Fruit fly (Drosophila melanogaster) whole organism, embryonic: Measurements from ENCODE around the gene CG32819.

Experiments
- Awh ChIP-seq: fragments of 200-800 bp; sonication (Bioruptor generic); IDR thresholded peaks from 2 replicates; pipeline ENCODE4, ENCODE4 v1.3.6; 2022; ENCODE audit warnings: missing biosample characterization, missing genetic modification characterization
- BEAF-32 ChIP-seq: fragments of 200-800 bp; sonication (Bioruptor generic); optimal IDR thresholded peaks from 3 replicates; lab custom pipeline; 2017; ENCODE audit warnings: missing biosample characterization, missing genetic modification characterization, mild to moderate bottlenecking, moderate library complexity, missing genetic modification reagents
- Bdp1 ChIP-seq: fragments of 200-800 bp; sonication (Bioruptor generic); optimal IDR thresholded peaks from 3 replicates; lab custom pipeline; 2016; ENCODE audit warnings: missing biosample characterization, missing genetic modification characterization
- CG10209 ChIP-seq: fragments of 200-800 bp; sonication (Bioruptor generic); optimal IDR thresholded peaks from 3 replicates; lab custom pipeline; 2017; ENCODE audit warnings: missing biosample characterization, mild to moderate bottlenecking, missing genetic modification characterization, missing genetic modification reagents
- CG10431 ChIP-seq: fragments of 200-800 bp; sonication (Bioruptor generic); optimal IDR thresholded peaks from 3 replicates; lab custom pipeline; 2018; ENCODE audit warnings: missing biosample characterization, mild to moderate bottlenecking, missing genetic modification characterization
- CG10959 ChIP-seq: fragments of 200-800 bp; sonication (Bioruptor generic); IDR thresholded peaks from 2 replicates; pipeline ENCODE4 v1.3.6; 2022; ENCODE audit warnings: missing biosample characterization, missing genetic modification characterization
- CG11247 ChIP-seq: fragments of 200-800 bp; sonication (Bioruptor generic); IDR thresholded peaks from 2 replicates; pipeline ENCODE4 v1.3.6; 2022; ENCODE audit warnings: missing biosample characterization, missing genetic modification characterization
- CG13775 ChIP-seq: fragments of 200-800 bp; sonication (Bioruptor generic); optimal IDR thresholded peaks from 3 replicates; lab custom pipeline; 2017; ENCODE audit warnings: missing biosample characterization, mild to moderate bottlenecking, missing genetic modification characterization
- CG15269 ChIP-seq: fragments of 200-800 bp; sonication (Bioruptor generic); optimal IDR thresholded peaks from 2 replicates; lab custom pipeline; 2018; ENCODE audit warnings: missing biosample characterization, mild to moderate bottlenecking, missing genetic modification characterization, moderate library complexity
- CG1647 ChIP-seq: fragments of 200-800 bp; sonication (Bioruptor generic); optimal IDR thresholded peaks from 3 replicates; lab custom pipeline; 2016; ENCODE audit warnings: missing biosample characterization, missing genetic modification characterization
- CG17328 ChIP-seq: fragments of 200-800 bp; sonication (Bioruptor generic); IDR thresholded peaks from 2 replicates; pipeline ENCODE4 v1.3.6; 2022; ENCODE audit warnings: missing biosample characterization, missing genetic modification characterization
- CG17802 ChIP-seq: fragments of 200-800 bp; sonication (Bioruptor generic); optimal IDR thresholded peaks from 2 replicates; lab custom pipeline; 2018; ENCODE audit warnings: missing biosample characterization, mild to moderate bottlenecking, missing genetic modification characterization, moderate library complexity
- CG17829 ChIP-seq: fragments of 200-800 bp; optimal IDR thresholded peaks from 2 replicates; lab custom pipeline; 2019; ENCODE audit warnings: missing biosample characterization, mild to moderate bottlenecking, missing genetic modification characterization, moderate library complexity
- CG17912 ChIP-seq: fragments of 200-800 bp; sonication (Bioruptor generic); optimal IDR thresholded peaks from 2 replicates; lab custom pipeline; 2018; ENCODE audit warnings: missing biosample characterization, mild to moderate bottlenecking, missing genetic modification characterization
- CG18599 ChIP-seq: fragments of 200-800 bp; sonication (Bioruptor generic); optimal IDR thresholded peaks from 3 replicates; lab custom pipeline; 2017; ENCODE audit warnings: missing biosample characterization, missing genetic modification characterization, mild to moderate bottlenecking, moderate library complexity, missing genetic modification reagents
- CG2116 ChIP-seq: fragments of 200-800 bp; sonication (Bioruptor generic); optimal IDR thresholded peaks from 3 replicates; lab custom pipeline; 2018; ENCODE audit warnings: missing biosample characterization, mild to moderate bottlenecking, missing genetic modification characterization
- CG2889 ChIP-seq: fragments of 200-800 bp; sonication (Bioruptor generic); IDR thresholded peaks from 3 replicates; pipeline ENCODE4 v1.3.6; 2022; ENCODE audit warnings: missing biosample characterization, missing genetic modification characterization
- CG31441 ChIP-seq: fragments of 200-800 bp; sonication (Bioruptor generic); IDR thresholded peaks from 2 replicates; pipeline ENCODE4 v1.3.6; 2022; ENCODE audit warnings: missing biosample characterization, missing genetic modification characterization
- CG3847 ChIP-seq: fragments of 200-800 bp; sonication (Bioruptor generic); IDR thresholded peaks from 2 replicates; pipeline ENCODE4 v1.3.6; 2022; ENCODE audit warnings: missing biosample characterization, missing genetic modification characterization
- CG4328 ChIP-seq: fragments of 200-800 bp; sonication (Bioruptor generic); optimal IDR thresholded peaks from 3 replicates; lab custom pipeline; 2017; ENCODE audit warnings: missing biosample characterization, missing genetic modification reagents, missing genetic modification characterization
- CG5180 ChIP-seq: fragments of 200-800 bp; sonication (Bioruptor generic); optimal IDR thresholded peaks from 3 replicates; lab custom pipeline; 2017; ENCODE audit warnings: missing biosample characterization, missing genetic modification characterization, mild to moderate bottlenecking, moderate library complexity, missing genetic modification reagents
- CG9932 ChIP-seq: fragments of 200-800 bp; sonication (Bioruptor generic); IDR thresholded peaks from 2 replicates; pipeline ENCODE4 v1.3.6; 2022; ENCODE audit warnings: missing biosample characterization, missing genetic modification characterization
- CHES-1-like ChIP-seq: fragments of 200-800 bp; sonication (Bioruptor generic); optimal IDR thresholded peaks from 2 replicates; lab custom pipeline; 2016; ENCODE audit warnings: missing biosample characterization, missing genetic modification characterization
- Elba2 ChIP-seq: fragments of 200-800 bp; sonication (Bioruptor generic); optimal IDR thresholded peaks from 3 replicates; lab custom pipeline; 2016; ENCODE audit warnings: missing biosample characterization, missing genetic modification characterization
- Gug ChIP-seq: fragments of 200-800 bp; sonication (Bioruptor generic); IDR thresholded peaks from 4 replicates; pipeline ENCODE4 v1.3.6; 2022; ENCODE audit warnings: missing biosample characterization, missing genetic modification characterization
- HHEX ChIP-seq: fragments of 200-800 bp; sonication (Bioruptor generic); optimal IDR thresholded peaks from 3 replicates; lab custom pipeline; 2017; ENCODE audit warnings: missing biosample characterization, mild to moderate bottlenecking, missing genetic modification characterization, missing genetic modification reagents
- HLH3B ChIP-seq: fragments of 200-800 bp; sonication (Bioruptor generic); IDR thresholded peaks from 2 replicates; pipeline ENCODE4 v1.3.6; 2022; ENCODE audit warnings: missing biosample characterization, missing genetic modification characterization
- HmgD ChIP-seq: fragments of 200-800 bp; sonication (Bioruptor generic); optimal IDR thresholded peaks from 3 replicates; lab custom pipeline; 2016; ENCODE audit warnings: missing biosample characterization, missing genetic modification characterization
- Nf-YB ChIP-seq: fragments of 200-800 bp; sonication (Bioruptor generic); optimal IDR thresholded peaks from 3 replicates; lab custom pipeline; 2019; ENCODE audit warnings: missing biosample characterization, mild to moderate bottlenecking, missing genetic modification characterization, moderate library complexity
- Opbp ChIP-seq: fragments of 200-800 bp; sonication (Bioruptor generic); IDR thresholded peaks from 3 replicates; pipeline ENCODE4 v1.3.6; 2022; ENCODE audit warnings: missing biosample characterization, missing genetic modification characterization; ENCODE audit not compliant: partially characterized antibody
- Optix ChIP-seq: fragments of 200-800 bp; sonication (Bioruptor generic); IDR thresholded peaks from 3 replicates; pipeline ENCODE4 v1.3.6; 2022; ENCODE audit warnings: missing biosample characterization, missing genetic modification characterization
- Pdp1 ChIP-seq, 2 experiments: fragments of 200-800 bp; sonication (Bioruptor generic); optimal IDR thresholded peaks; 3 replicates each; lab custom pipeline; 2016; ENCODE audit warnings: missing biosample characterization in 2 of 2, missing genetic modification characterization in 2 of 2, mild to moderate bottlenecking in 1 of 2, moderate library complexity in 1 of 2
- Rfx ChIP-seq: fragments of 200-800 bp; sonication (Bioruptor generic); IDR thresholded peaks from 2 replicates; pipeline ENCODE4 v1.3.6; 2022; ENCODE audit warnings: missing biosample characterization, missing genetic modification characterization
- Sin3A ChIP-seq: fragments of >200 bp; optimal IDR thresholded peaks from 2 replicates; lab custom pipeline; 2018
- Six4 ChIP-seq: fragments of 200-800 bp; sonication (Bioruptor generic); optimal IDR thresholded peaks from 2 replicates; lab custom pipeline; 2016; ENCODE audit warnings: missing biosample characterization, missing genetic modification characterization
- Vsx1 ChIP-seq: fragments of 200-800 bp; sonication (Bioruptor generic); optimal IDR thresholded peaks from 2 replicates; lab custom pipeline; 2017; ENCODE audit warnings: missing biosample characterization, mild to moderate bottlenecking, missing genetic modification characterization, missing genetic modification reagents
- bowl ChIP-seq: fragments of 200-800 bp; sonication (Bioruptor generic); IDR thresholded peaks from 2 replicates; pipeline ENCODE4 v1.3.6; 2022; ENCODE audit warnings: missing biosample characterization, missing genetic modification characterization
- cg ChIP-seq: fragments of 200-800 bp; sonication (Bioruptor generic); optimal IDR thresholded peaks from 3 replicates; lab custom pipeline; 2019; ENCODE audit warnings: missing biosample characterization, mild to moderate bottlenecking, missing genetic modification characterization, moderate library complexity
- dan ChIP-seq: fragments of 200-800 bp; sonication (Bioruptor generic); IDR thresholded peaks from 2 replicates; pipeline ENCODE4 v1.3.6; 2022; ENCODE audit warnings: missing biosample characterization, missing genetic modification characterization
- eyg ChIP-seq: fragments of 200-800 bp; sonication (Bioruptor generic); optimal IDR thresholded peaks from 3 replicates; lab custom pipeline; 2016; ENCODE audit warnings: missing biosample characterization, missing genetic modification characterization
- ind ChIP-seq: fragments of 200-800 bp; sonication (Bioruptor generic); optimal IDR thresholded peaks from 3 replicates; lab custom pipeline; 2016; ENCODE audit warnings: missing biosample characterization, missing genetic modification characterization
- lbe ChIP-seq: fragments of 200-800 bp; sonication (Bioruptor generic); optimal IDR thresholded peaks from 2 replicates; lab custom pipeline; 2016; ENCODE audit warnings: missing biosample characterization, mild to moderate bottlenecking, missing genetic modification characterization
- luna ChIP-seq: fragments of 200-800 bp; sonication (Bioruptor generic); optimal IDR thresholded peaks from 2 replicates; lab custom pipeline; 2016; ENCODE audit warnings: missing biosample characterization, missing genetic modification characterization
- nom ChIP-seq: fragments of 200-800 bp; sonication (Bioruptor generic); optimal IDR thresholded peaks from 2 replicates; lab custom pipeline; 2017; ENCODE audit warnings: missing biosample characterization, missing genetic modification characterization, mild to moderate bottlenecking, moderate library complexity, missing genetic modification reagents
- p53 ChIP-seq: fragments of 200-800 bp; sonication (Bioruptor generic); optimal IDR thresholded peaks from 2 replicates; lab custom pipeline; 2016; ENCODE audit warnings: missing biosample characterization, missing genetic modification characterization
- pb ChIP-seq: fragments of 200-800 bp; sonication (Bioruptor generic); optimal IDR thresholded peaks from 3 replicates; lab custom pipeline; 2016; ENCODE audit warnings: missing biosample characterization, missing genetic modification characterization
- sisA ChIP-seq: fragments of 200-800 bp; sonication (Bioruptor generic); IDR thresholded peaks from 2 replicates; pipeline ENCODE4 v1.3.6; 2022; ENCODE audit warnings: missing biosample characterization, missing genetic modification characterization
- so ChIP-seq: fragments of 200-800 bp; sonication (Bioruptor generic); IDR thresholded peaks from 3 replicates; pipeline ENCODE4 v1.3.6; 2022; ENCODE audit warnings: missing biosample characterization, missing genetic modification characterization
- sug ChIP-seq: fragments of 200-800 bp; optimal IDR thresholded peaks from 2 replicates; lab custom pipeline; 2019; ENCODE audit warnings: missing biosample characterization, mild to moderate bottlenecking, missing genetic modification characterization, moderate library complexity
- toy ChIP-seq: fragments of 200-800 bp; sonication (Bioruptor generic); IDR thresholded peaks from 2 replicates; pipeline ENCODE4 v1.3.6; 2022; ENCODE audit warnings: missing biosample characterization, missing genetic modification characterization
- z ChIP-seq: fragments of 200-800 bp; sonication (Bioruptor generic); IDR thresholded peaks from 3 replicates; pipeline ENCODE4 v1.3.6; 2022; ENCODE audit warnings: missing biosample characterization, missing genetic modification characterization

CG32819 gene

DNA sequence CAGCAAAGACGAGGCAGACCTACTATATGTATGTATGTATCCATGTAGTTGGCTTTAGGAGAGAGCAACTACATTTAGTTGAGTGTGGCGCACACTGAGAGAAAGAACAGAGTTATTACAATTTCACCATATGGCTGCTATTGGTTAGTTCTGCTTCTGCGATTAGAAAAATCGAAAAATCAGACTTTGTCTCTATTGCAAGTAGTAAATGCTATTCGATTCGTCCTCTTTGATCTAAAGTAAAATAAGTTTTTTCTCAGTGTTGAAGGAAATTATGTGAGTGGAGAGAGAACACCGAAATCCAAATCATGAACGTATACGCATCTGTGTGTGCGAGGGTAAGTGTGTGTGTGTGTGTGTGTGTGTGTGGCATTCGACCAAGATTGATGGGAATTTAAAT lies 27.0 kb downstream of the CG32819 start (continued):
- TF ChIP-seq CG4328 (GFP tag; lab: Kevin White, UChicago) (peak; percentile 40), CG13775 (GFP tag; lab: Kevin White, UChicago) (peak; percentile 80), CG17802 (tag; lab: Kevin White, UChicago) (peak; percentile 80), CG18599 (GFP tag; lab: Kevin White, UChicago) (peak; percentile 76), CG17829 (tag; lab: Kevin White, UChicago) (peak; percentile 93), Gug (GFP tag; lab: Robert Waterston, UW) (peak; percentile 81), sisA (peak; percentile 89), CG17912 (GFP tag; lab: Kevin White, UChicago) (peak; percentile 19), ind (GFP tag; lab: Kevin White, UChicago) (peak; percentile 85), CG1647 (GFP tag; lab: Kevin White, UChicago) (peak; percentile 78), eyg (peak; percentile 62), CG9932 (GFP tag; lab: Robert Waterston, UW) (no peak), pb (peak; percentile 85), CG10959 (peak; percentile 91), toy (GFP tag; lab: Robert Waterston, UW) (0 out of 2 replicates have a peak, but pooled peaks have one; percentile 25), sug (tag; lab: Kevin White, UChicago) (no peak), CG17328 (GFP tag; lab: Robert Waterston, UW) (peak; percentile 82), luna (GFP tag; lab: Kevin White, UChicago) (no peak), Optix (GFP tag; lab: Robert Waterston, UW) (peak; percentile 79), Rfx (no peak; the same call in 1 of the 2 replicates), CG15269 (tag; lab: Kevin White, UChicago) (peak; percentile 80), Bdp1 (GFP tag; lab: Kevin White, UChicago) (peak; percentile 47), CG10431 (GFP tag; lab: Kevin White, UChicago) (peak; percentile 30), lbe (GFP tag; lab: Kevin White, UChicago) (peak; percentile 75), Opbp (GFP tag; lab: Robert Waterston, UW) (no peak), z (GFP tag; lab: Robert Waterston, UW) (0 out of 3 replicates have a peak, but pooled peaks have one; percentile 31), Six4 (peak; percentile 88), HHEX (peak; percentile 80), nom (peak; percentile 54), so (GFP tag; lab: Robert Waterston, UW) (peak; percentile 78; the same call in 1 of the 3 replicates), Elba2 (GFP tag; lab: Kevin White, UChicago) (peak; percentile 47), CG11247 (GFP tag; lab: Robert Waterston, UW) (peak; percentile 73), BEAF-32 (GFP tag; lab: Kevin White, UChicago) (no peak), p53 (GFP tag; lab: Kevin White, UChicago) (peak; percentile 63), Awh (GFP tag; lab: Robert Waterston, UW) (peak; percentile 65), Vsx1 (GFP tag; lab: Kevin White, UChicago) (peak; percentile 17), CG31441 (peak; percentile 89), Nf-YB (GFP tag; lab: Kevin White, UChicago) (peak; percentile 53), HLH3B (GFP tag; lab: Robert Waterston, UW) (peak; percentile 87), bowl (GFP tag; lab: Robert Waterston, UW) (0 out of 2 replicates have a peak, but pooled peaks have one; percentile 46), cg (GFP tag; lab: Kevin White, UChicago) (peak; percentile 55), Pdp1 (GFP tag; optimal IDR thresholded peaks at IDR 0.05; lab: Kevin White, UChicago) (peak; percentile 80 to 85), CG2116 (GFP tag; lab: Kevin White, UChicago) (peak; percentile 24), Sin3A (lab: Kevin White, UChicago) (no peak), CG10209 (GFP tag; lab: Kevin White, UChicago) (peak; percentile 85), CG3847 (GFP tag; lab: Robert Waterston, UW) (peak; percentile 64), HmgD (peak; percentile 54), CG2889 (peak; percentile 53; the same call in 1 of the 3 replicates), dan (GFP tag; lab: Robert Waterston, UW) (peak; percentile 78; the same call in 1 of the 2 replicates), CHES-1-like (peak; percentile 55), CG5180 (GFP tag; lab: Kevin White, UChicago) (peak; percentile 57)
